Worm (Caenorhabditis elegans): ENCODE results near the gene tbc-19.

tbc-19 gene

DNA sequence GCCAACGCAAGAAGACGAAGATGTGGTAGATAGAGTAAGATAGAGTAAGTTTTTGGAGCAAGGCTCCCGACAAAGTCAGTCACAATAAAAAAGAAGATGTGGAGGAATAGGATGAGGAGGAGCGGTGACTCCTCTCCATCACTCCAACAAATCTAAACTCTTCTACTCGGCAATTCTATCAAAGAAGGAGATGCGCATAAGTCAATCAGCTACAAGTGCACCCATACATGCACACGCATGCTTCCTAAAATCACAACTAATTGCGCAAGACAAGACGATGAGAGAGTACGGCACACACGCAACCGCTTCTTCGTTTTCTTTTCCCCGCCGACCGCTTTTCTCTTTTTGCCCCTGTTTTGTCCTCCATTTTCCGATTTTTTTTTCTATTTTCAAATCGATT lies 35.3 kb upstream of the tbc-19 start:
- TF ChIP-seq lin-39 (tag; optimal IDR thresholded peaks at IDR 0.05) = peak; percentile 2
- peak; percentile 59 for TF ChIP-seq fkh-10 (GFP tag; optimal IDR thresholded peaks at IDR 0.05)
- no peak for TF ChIP-seq jun-1 (tag; optimal IDR thresholded peaks at IDR 0.05)

DNA sequence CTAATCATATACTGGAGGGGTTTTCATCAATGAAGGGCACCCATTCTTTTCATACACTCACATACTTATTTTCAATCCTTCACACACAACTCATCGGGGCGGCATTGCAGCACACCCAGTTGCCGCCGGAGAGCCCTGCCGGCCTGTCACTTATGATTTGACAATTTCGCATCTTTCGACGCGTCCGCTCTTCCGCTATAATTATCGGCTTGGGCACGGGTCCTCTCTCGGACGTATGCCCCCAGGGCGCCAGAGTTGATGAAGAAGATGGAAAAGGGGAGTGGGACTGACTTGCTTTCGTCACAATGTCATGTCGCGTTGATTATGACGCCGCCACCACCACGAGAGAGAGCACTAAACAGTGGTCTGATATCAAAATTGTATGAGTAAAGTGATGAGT lies 32.0 kb upstream of the tbc-19 start:
- TF ChIP-seq elt-2 (tag; optimal IDR thresholded peaks at IDR 0.05) (no peak), lin-39 (tag; optimal IDR thresholded peaks at IDR 0.05) (peak; percentile 7)

ce11 chrX:14039293-14039692 lies 27.0 kb upstream of the tbc-19 start:
- no peak for TF ChIP-seq ceh-28 (tag; optimal IDR thresholded peaks at IDR 0.05)

DNA sequence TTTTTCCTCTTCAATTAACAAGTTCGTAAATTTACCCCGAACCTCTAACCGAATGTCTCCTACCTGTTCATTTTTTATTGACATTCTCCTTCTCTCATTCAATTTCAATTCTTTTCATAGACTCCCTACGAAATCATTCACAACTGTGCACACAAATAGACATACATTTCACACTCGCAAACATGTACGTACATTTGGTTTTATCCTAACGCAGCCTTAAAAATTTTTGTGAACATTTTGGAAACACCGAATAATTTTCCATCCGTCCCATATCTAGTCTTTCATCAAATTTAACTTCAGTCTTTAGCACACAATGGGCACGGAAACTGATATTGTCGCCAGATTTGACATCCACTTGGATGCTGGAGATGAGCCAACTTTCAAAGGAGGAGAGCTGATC lies 21.2 kb upstream of the tbc-19 start, which contains the start of gene arrd-25:
Gene arrd-25, plus strand, starts transcription at position 301 of the 400 bp plus-strand sequence.
- TF ChIP-seq pha-4 (tag; optimal IDR thresholded peaks at IDR 0.05) (peak; percentile 38), snpc-4 (tag; optimal IDR thresholded peaks at IDR 0.05) (no peak)

DNA sequence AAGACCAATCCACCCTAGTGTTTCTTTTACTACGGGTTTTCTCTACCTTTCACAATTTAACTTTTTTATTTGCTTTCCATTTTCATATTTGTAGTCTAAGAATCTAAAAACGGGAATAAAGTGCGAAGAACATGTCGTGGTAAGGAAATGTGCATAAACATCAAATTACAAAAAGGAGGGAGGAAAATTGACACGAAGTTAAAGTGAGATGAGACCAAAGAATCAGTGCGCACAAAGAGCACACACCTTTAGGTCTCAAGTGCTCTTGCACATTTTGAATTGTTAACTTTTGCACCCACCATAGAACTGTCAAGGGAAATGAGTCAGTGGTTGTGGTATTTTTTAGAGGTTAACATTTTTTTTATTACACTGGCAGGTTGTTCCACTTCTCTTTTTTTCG lies 18.2 kb upstream of the tbc-19 start:
- TF ChIP-seq ztf-11 (tag; optimal IDR thresholded peaks at IDR 0.05) (no peak), skn-1 (tag; optimal IDR thresholded peaks at IDR 0.05) (no peak), elt-2 (tag; optimal IDR thresholded peaks at IDR 0.05) (peak; percentile 39), ama-1 (optimal IDR thresholded peaks at IDR 0.05) (no peak), egl-27 (tag; optimal IDR thresholded peaks at IDR 0.05) (no peak), snpc-4 (tag; optimal IDR thresholded peaks at IDR 0.05) (no peak), ceh-9 (tag; optimal IDR thresholded peaks at IDR 0.05) (no peak), pqm-1 (tag; optimal IDR thresholded peaks at IDR 0.05) (peak; percentile 55), nhr-11 (tag; optimal IDR thresholded peaks at IDR 0.05) (no peak), ceh-82 (tag; optimal IDR thresholded peaks at IDR 0.05) (no peak), pha-4 (tag; optimal IDR thresholded peaks at IDR 0.05) (peak; percentile 29), ceh-28 (tag; optimal IDR thresholded peaks at IDR 0.05) (no peak), lin-39 (tag; optimal IDR thresholded peaks at IDR 0.05) (no peak), lsy-12 (tag; optimal IDR thresholded peaks at IDR 0.05) (no peak), egl-5 (tag; optimal IDR thresholded peaks at IDR 0.05) (no peak), zag-1 (tag; optimal IDR thresholded peaks at IDR 0.05) (no peak), nhr-28 (tag; optimal IDR thresholded peaks at IDR 0.05) (no peak), unc-39 (tag; optimal IDR thresholded peaks at IDR 0.05) (no peak), tbx-2 (tag; optimal IDR thresholded peaks at IDR 0.05) (no peak), elt-3 (tag; optimal IDR thresholded peaks at IDR 0.05) (no peak), nhr-23 (tag; optimal IDR thresholded peaks at IDR 0.05) (no peak), aly-2 (tag; optimal IDR thresholded peaks at IDR 0.05) (no peak), ztf-4 (tag; optimal IDR thresholded peaks at IDR 0.05) (no peak), jun-1 (tag; optimal IDR thresholded peaks at IDR 0.05) (no peak)

- no peak for TF ChIP-seq nhr-28 (tag; optimal IDR thresholded peaks at IDR 0.05)
- TF ChIP-seq aly-2 (tag; optimal IDR thresholded peaks at IDR 0.05) = no peak
- TF ChIP-seq unc-62 (GFP tag; optimal IDR thresholded peaks at IDR 0.05) = no peak
- TF ChIP-seq egl-5 (tag; optimal IDR thresholded peaks at IDR 0.05) = no peak
- no peak for TF ChIP-seq fkh-2 (tag; optimal IDR thresholded peaks at IDR 0.05)
- no peak for TF ChIP-seq ama-1 (optimal IDR thresholded peaks at IDR 0.05)
- TF ChIP-seq mdl-1 (tag; optimal IDR thresholded peaks at IDR 0.05) = no peak
- TF ChIP-seq daf-12 (tag; optimal IDR thresholded peaks at IDR 0.05) = no peak
- TF ChIP-seq fkh-10 (GFP tag; optimal IDR thresholded peaks at IDR 0.05) = no peak
- no peak for TF ChIP-seq nhr-76 (tag; optimal IDR thresholded peaks at IDR 0.05)
- TF ChIP-seq pha-4 (tag; optimal IDR thresholded peaks at IDR 0.05) = no peak
- TF ChIP-seq ceh-28 (tag; optimal IDR thresholded peaks at IDR 0.05) = no peak
Observed at ce11 chrX:14029872-14030271, 17.6 kb upstream of the tbc-19 start.

- TF ChIP-seq ceh-9 (tag; optimal IDR thresholded peaks at IDR 0.05) (no peak), ama-1 (optimal IDR thresholded peaks at IDR 0.05) (no peak), elt-3 (tag; optimal IDR thresholded peaks at IDR 0.05) (no peak), nhr-12 (tag; optimal IDR thresholded peaks at IDR 0.05) (no peak), elt-2 (tag; optimal IDR thresholded peaks at IDR 0.05) (no peak), egl-27 (tag; optimal IDR thresholded peaks at IDR 0.05) (no peak), eor-1 (tag; optimal IDR thresholded peaks at IDR 0.05) (no peak), nhr-28 (tag; optimal IDR thresholded peaks at IDR 0.05) (no peak), nhr-77 (tag; optimal IDR thresholded peaks at IDR 0.05) (no peak), nhr-67 (tag; optimal IDR thresholded peaks at IDR 0.05) (no peak)
Observed at ce11 chrX:14029392-14029791, 17.1 kb upstream of the tbc-19 start.
